Fruit fly (Drosophila melanogaster): ENCODE results near the gene Fhos.

The Fhos gene

DNA sequence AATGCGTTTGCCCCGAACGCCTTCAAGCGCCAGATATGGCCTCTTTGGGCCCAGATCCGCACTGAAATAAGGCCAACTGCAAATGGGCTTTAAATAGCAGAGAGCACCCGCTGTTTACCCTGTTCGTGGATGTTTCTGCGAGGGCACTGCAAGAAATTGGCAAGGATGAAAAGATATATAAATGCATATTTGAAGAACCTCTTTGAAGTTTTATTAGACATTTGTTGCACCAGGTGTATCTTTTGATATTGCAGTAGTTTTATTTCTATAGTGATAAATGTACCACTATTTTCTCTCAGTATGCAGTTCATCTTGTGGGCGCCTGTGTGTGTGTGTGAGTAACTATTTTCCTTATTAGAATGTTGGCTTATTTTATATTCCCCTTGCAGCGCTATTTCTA, 60.1 kb downstream of the Fhos start (continued):
- TF ChIP-seq Mes4 (GFP tag; optimal IDR thresholded peaks at IDR 0.05) (no peak), CG12071 (GFP tag; optimal IDR thresholded peaks at IDR 0.05) (no peak), mld (GFP tag; IDR thresholded peaks at IDR 0.05; ENCODE audit: partially characterized antibody) (no peak), MTF-1 (GFP tag; optimal IDR thresholded peaks at IDR 0.05; ENCODE audit: borderline replicate concordance) (no peak), Dip3 (GFP tag; optimal IDR thresholded peaks at IDR 0.05) (no peak), D (optimal IDR thresholded peaks at IDR 0.05) (no peak), D (GFP tag; optimal IDR thresholded peaks at IDR 0.05) (peak; percentile 12), so (GFP tag; IDR thresholded peaks at IDR 0.05) (0 out of 3 replicates have a peak, but pooled peaks have one; percentile 31), ems (GFP tag; optimal IDR thresholded peaks at IDR 0.05) (no peak), HLH54F (GFP tag; optimal IDR thresholded peaks at IDR 0.05) (no peak), CG33557 (GFP tag; optimal IDR thresholded peaks at IDR 0.05) (no peak), schlank (tag; optimal IDR thresholded peaks at IDR 0.05) (no peak), otp (GFP tag; IDR thresholded peaks at IDR 0.05) (peak; percentile 64; the same call in 2 of the 3 replicates), CG8089 (GFP tag; optimal IDR thresholded peaks at IDR 0.05) (no peak), CG31365 (tag; optimal IDR thresholded peaks at IDR 0.05) (no peak), CG9727 (GFP tag; optimal IDR thresholded peaks at IDR 0.05) (peak; percentile 20), gcm (GFP tag; optimal IDR thresholded peaks at IDR 0.05) (no peak), NFAT (GFP tag; IDR thresholded peaks at IDR 0.05) (no peak), Rx (GFP tag; IDR thresholded peaks at IDR 0.05) (peak; percentile 56), CG7963 (GFP tag; IDR thresholded peaks at IDR 0.05; ENCODE audit: partially characterized antibody) (no peak), CG1233 (GFP tag; optimal IDR thresholded peaks at IDR 0.05) (no peak), hbn (GFP tag; IDR thresholded peaks at IDR 0.05; ENCODE audit: partially characterized antibody) (no peak), CG31441 (GFP tag; IDR thresholded peaks at IDR 0.05) (no peak), CG9609 (GFP tag; optimal IDR thresholded peaks at IDR 0.05) (no peak), CG3726 (GFP tag; IDR thresholded peaks at IDR 0.05) (no peak), ssp (GFP tag; IDR thresholded peaks at IDR 0.05) (peak; percentile 54; the same call in 1 of the 2 replicates), gro (GFP tag; optimal IDR thresholded peaks at IDR 0.05) (no peak), CG13287 (GFP tag; IDR thresholded peaks at IDR 0.05; ENCODE audit: partially characterized antibody) (no peak), CG1024 (GFP tag; IDR thresholded peaks at IDR 0.05) (no peak), B-H1 (GFP tag; IDR thresholded peaks at IDR 0.05) (peak; percentile 70; the same call in 2 of the 3 replicates), cas (GFP tag; IDR thresholded peaks at IDR 0.05) (no peak), CG10959 (GFP tag; IDR thresholded peaks at IDR 0.05) (no peak), Dfd (GFP tag; optimal IDR thresholded peaks at IDR 0.05) (no peak), CG6854 (GFP tag; optimal IDR thresholded peaks at IDR 0.05) (no peak), grau (tag; optimal IDR thresholded peaks at IDR 0.05) (peak; percentile 23), CG12769 (tag; optimal IDR thresholded peaks at IDR 0.05) (no peak), tin (GFP tag; optimal IDR thresholded peaks at IDR 0.05) (peak; percentile 8), lbe (GFP tag; optimal IDR thresholded peaks at IDR 0.05) (no peak), CG10431 (GFP tag; optimal IDR thresholded peaks at IDR 0.05) (no peak), CG11247 (GFP tag; IDR thresholded peaks at IDR 0.05) (no peak; the same call in 1 of the 2 replicates), sima (GFP tag; optimal IDR thresholded peaks at IDR 0.05) (no peak), CG10654 (GFP tag; optimal IDR thresholded peaks at IDR 0.05) (no peak), gt (GFP tag; IDR thresholded peaks at IDR 0.05) (no peak), D19A (tag; optimal IDR thresholded peaks at IDR 0.05) (peak; percentile 19), emc (GFP tag; optimal IDR thresholded peaks at IDR 0.05) (no peak), CG4707 (GFP tag; optimal IDR thresholded peaks at IDR 0.05) (no peak), sim (GFP tag; IDR thresholded peaks at IDR 0.05) (no peak), H2.0 (GFP tag; IDR thresholded peaks at IDR 0.05) (peak; percentile 63), CG15479 (GFP tag; optimal IDR thresholded peaks at IDR 0.05) (no peak), pfk (GFP tag; optimal IDR thresholded peaks at IDR 0.05) (no peak), gcm2 (GFP tag; optimal IDR thresholded peaks at IDR 0.05) (no peak), PHDP (tag; optimal IDR thresholded peaks at IDR 0.05) (no peak)

Measured in whole organism, embryonic.